Worm (Caenorhabditis elegans): ENCODE results near the gene hpx-2.

DNA sequence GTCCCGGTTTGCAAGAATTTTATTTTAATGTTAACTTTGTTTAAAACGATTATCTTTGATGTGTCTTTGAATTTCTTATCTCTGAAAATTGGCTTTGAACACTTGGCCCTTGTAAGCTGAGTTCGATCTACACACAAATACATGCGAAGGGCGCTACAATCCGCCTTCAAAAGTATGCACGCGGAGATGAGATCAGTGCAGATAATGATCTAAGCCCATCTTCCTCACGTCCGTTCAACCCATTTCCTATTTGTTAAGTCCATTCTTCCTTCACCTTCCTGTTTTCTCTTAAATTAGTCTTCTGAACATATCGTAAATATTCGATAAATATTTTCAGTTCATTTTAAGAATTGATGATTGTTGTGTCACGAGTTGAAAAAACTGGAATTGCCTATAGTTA lies 16.1 kb downstream of the hpx-2 start, which contains the start of gene nhr-175:
- TF ChIP-seq klf-2 (GFP tag; conservative IDR thresholded peaks at IDR 0.05) (no peak), flt-1 (GFP tag; IDR thresholded peaks at IDR 0.05) (no peak), T22C8.4 (GFP tag; IDR thresholded peaks at IDR 0.05) (no peak), ref-1 (GFP tag; conservative IDR thresholded peaks at IDR 0.05) (no peak), med-1 (GFP tag; optimal IDR thresholded peaks at IDR 0.05; ENCODE audit: insufficient read depth) (no peak), ztf-29 (GFP tag; IDR thresholded peaks at IDR 0.05) (no peak), tab-1 (GFP tag; IDR thresholded peaks at IDR 0.05) (no peak)
